Worm (Caenorhabditis elegans): Measurements from ENCODE around the gene Y39A3CL.3.

Y39A3CL.3 gene

ce11 chrIII:1824264-1824922, 46.8 kb downstream of the Y39A3CL.3 start, which contains the start of the genes pvf-1 and Y39A3CL.7 (continued):
- TF ChIP-seq zfp-3 (GFP tag; conservative IDR thresholded peaks at IDR 0.05): no peak
- no peak for TF ChIP-seq mxl-2 (GFP tag; conservative IDR thresholded peaks at IDR 0.05)
- peak in 1 of 2 experiments; percentile 77 for TF ChIP-seq unc-62 (GFP tag; optimal IDR thresholded peaks at IDR 0.05 in 1 of 2)
- TF ChIP-seq unc-62 (tag; optimal IDR thresholded peaks at IDR 0.05): no peak
- no peak for TF ChIP-seq lin-39 (tag; optimal IDR thresholded peaks at IDR 0.05)
- no peak for TF ChIP-seq tra-1 (GFP tag; IDR thresholded peaks at IDR 0.05)
- peak; percentile 68 for TF ChIP-seq lin-13 (GFP tag; optimal IDR thresholded peaks at IDR 0.05)
- no peak for TF ChIP-seq hif-1 (tag; optimal IDR thresholded peaks at IDR 0.05)
- no peak for TF ChIP-seq Y48G9A.11 (GFP tag; IDR thresholded peaks at IDR 0.05)
- TF ChIP-seq zfp-2 (tag; optimal IDR thresholded peaks at IDR 0.05): no peak
- no peak for TF ChIP-seq F37D6.2 (tag; optimal IDR thresholded peaks at IDR 0.05)
- TF ChIP-seq dve-1 (tag; optimal IDR thresholded peaks at IDR 0.05; ENCODE audit: insufficient read depth): peak; percentile 20
- no peak for TF ChIP-seq zip-2 (tag; optimal IDR thresholded peaks at IDR 0.05)
- TF ChIP-seq mdl-1 (tag; optimal IDR thresholded peaks at IDR 0.05): no peak
- TF ChIP-seq ztf-11 (tag; optimal IDR thresholded peaks at IDR 0.05): no peak
- no peak for TF ChIP-seq D1046.2 (GFP tag; IDR thresholded peaks at IDR 0.05)
- TF ChIP-seq nhr-25 (tag; optimal IDR thresholded peaks at IDR 0.05; ENCODE audit: borderline replicate concordance, insufficient read depth): no peak
- TF ChIP-seq hlh-30 (tag; optimal IDR thresholded peaks at IDR 0.05; ENCODE audit: insufficient read depth): no peak
- no peak for TF ChIP-seq lim-7 (GFP tag; IDR thresholded peaks at IDR 0.05)
- peak; percentile 56 for TF ChIP-seq mep-1 (tag; optimal IDR thresholded peaks at IDR 0.05)
- no peak for TF ChIP-seq gei-8 (GFP tag; optimal IDR thresholded peaks at IDR 0.05)
- no peak for TF ChIP-seq ceh-28 (tag; optimal IDR thresholded peaks at IDR 0.05)

Data from whole organism, L4 larva.